Fruit fly (Drosophila melanogaster) Kc167 (cell line): ENCODE measurements around the gene Ankle2.

Experiments
- Myc ChIP-seq: fragments of >200 bp; optimal IDR thresholded peaks from 2 replicates; lab custom pipeline; 2017; ENCODE audit warnings: missing external identifiers
- Sin3A ChIP-seq: fragments of >200 bp; optimal IDR thresholded peaks from 2 replicates; lab custom pipeline; 2018; ENCODE audit warnings: missing external identifiers
- h ChIP-seq: fragments of >200 bp; optimal IDR thresholded peaks from 3 replicates; lab custom pipeline; 2018; ENCODE audit warnings: missing external identifiers
- insv ChIP-seq: fragments of >200 bp; optimal IDR thresholded peaks from 3 replicates; lab custom pipeline; 2018; ENCODE audit warnings: missing external identifiers
- psq ChIP-seq: fragments of >200 bp; optimal IDR thresholded peaks from 2 replicates; lab custom pipeline; 2017; ENCODE audit warnings: missing external identifiers

DNA sequence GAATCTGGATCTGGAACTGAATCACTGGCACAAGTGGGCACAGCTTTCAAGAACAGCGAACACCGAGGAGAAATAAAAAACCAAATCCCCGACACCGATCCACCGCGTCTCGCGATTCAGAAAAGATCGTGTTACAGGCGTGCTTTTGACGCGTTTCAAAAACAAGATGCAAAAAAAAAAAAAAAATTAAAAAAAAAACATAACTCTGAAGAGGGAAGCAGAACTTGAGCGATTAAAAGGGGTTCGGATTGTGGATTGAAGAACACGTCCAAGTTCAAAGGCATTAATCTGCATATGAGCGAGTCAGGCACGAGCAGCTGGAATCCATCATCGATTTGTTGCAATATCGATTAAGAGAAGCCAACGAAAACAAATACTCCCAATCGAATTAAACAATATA, 56.5 kb downstream of the Ankle2 start:
- TF ChIP-seq Myc (lab: Kevin White, UChicago): no peak
- TF ChIP-seq h (lab: Kevin White, UChicago): no peak
- no peak for TF ChIP-seq psq
- no peak for TF ChIP-seq insv (lab: Kevin White, UChicago)
- TF ChIP-seq Sin3A (lab: Kevin White, UChicago): no peak
